Fruit fly (Drosophila melanogaster): ENCODE results near the gene alpha-Est3.

Gene alpha-Est3

dm6 chr3R:7524160-7524559 lies 17.3 kb downstream of the alpha-Est3 start:
- TF ChIP-seq dl (GFP tag; optimal IDR thresholded peaks at IDR 0.05; ENCODE audit: insufficient read depth in 1 of 2, partially characterized antibody in 2 of 2) (no peak), Dif (GFP tag; optimal IDR thresholded peaks at IDR 0.05; ENCODE audit: partially characterized antibody) (no peak), GATAd (GFP tag; optimal IDR thresholded peaks at IDR 0.05) (no peak), foxo (GFP tag; optimal IDR thresholded peaks at IDR 0.05) (no peak), Hnf4 (GFP tag; optimal IDR thresholded peaks at IDR 0.05) (no peak), HLH106 (tag; optimal IDR thresholded peaks at IDR 0.05) (no peak), lola (GFP tag; optimal IDR thresholded peaks at IDR 0.05) (no peak), Rel (GFP tag; optimal IDR thresholded peaks at IDR 0.05) (no peak), Rel (tag; optimal IDR thresholded peaks at IDR 0.05) (no peak), ey (GFP tag; optimal IDR thresholded peaks at IDR 0.05) (no peak), fru (GFP tag; optimal IDR thresholded peaks at IDR 0.05) (no peak), dsf (GFP tag; optimal IDR thresholded peaks at IDR 0.05; ENCODE audit: borderline replicate concordance) (no peak), br (GFP tag; optimal IDR thresholded peaks at IDR 0.05) (no peak), brk (GFP tag; optimal IDR thresholded peaks at IDR 0.05) (no peak), tai (GFP tag; optimal IDR thresholded peaks at IDR 0.05) (no peak), usp (GFP tag; optimal IDR thresholded peaks at IDR 0.05) (no peak), Dfd (GFP tag; optimal IDR thresholded peaks at IDR 0.05) (no peak), Hr78 (GFP tag; optimal IDR thresholded peaks at IDR 0.05) (no peak), Myc (optimal IDR thresholded peaks at IDR 0.05) (no peak), N (GFP tag; optimal IDR thresholded peaks at IDR 0.05) (no peak)

dm6 chr3R:7523594-7523993 lies 17.8 kb downstream of the alpha-Est3 start, which contains the start of gene alpha-Est7:
TSS of gene alpha-Est7 (minus strand) at chr3R:7523753.
- no peak for TF ChIP-seq CG32264 (GFP tag; optimal IDR thresholded peaks at IDR 0.05)
- TF ChIP-seq Rel (GFP tag; optimal IDR thresholded peaks at IDR 0.05) = peak; percentile 30
- TF ChIP-seq Rel (tag; optimal IDR thresholded peaks at IDR 0.05) = peak; percentile 38
- no peak for TF ChIP-seq GATAd (GFP tag; optimal IDR thresholded peaks at IDR 0.05)
- TF ChIP-seq CrebA (GFP tag; optimal IDR thresholded peaks at IDR 0.05; ENCODE audit: borderline replicate concordance) = peak; percentile 84
- peak; percentile 31 for TF ChIP-seq Sp1 (GFP tag; optimal IDR thresholded peaks at IDR 0.05)
- TF ChIP-seq Hr83 (GFP tag; optimal IDR thresholded peaks at IDR 0.05; ENCODE audit: poor library complexity, severe bottlenecking) = no peak
- no peak for TF ChIP-seq brk (GFP tag; optimal IDR thresholded peaks at IDR 0.05)
- peak; percentile 45 for TF ChIP-seq psq (GFP tag; optimal IDR thresholded peaks at IDR 0.05)

DNA sequence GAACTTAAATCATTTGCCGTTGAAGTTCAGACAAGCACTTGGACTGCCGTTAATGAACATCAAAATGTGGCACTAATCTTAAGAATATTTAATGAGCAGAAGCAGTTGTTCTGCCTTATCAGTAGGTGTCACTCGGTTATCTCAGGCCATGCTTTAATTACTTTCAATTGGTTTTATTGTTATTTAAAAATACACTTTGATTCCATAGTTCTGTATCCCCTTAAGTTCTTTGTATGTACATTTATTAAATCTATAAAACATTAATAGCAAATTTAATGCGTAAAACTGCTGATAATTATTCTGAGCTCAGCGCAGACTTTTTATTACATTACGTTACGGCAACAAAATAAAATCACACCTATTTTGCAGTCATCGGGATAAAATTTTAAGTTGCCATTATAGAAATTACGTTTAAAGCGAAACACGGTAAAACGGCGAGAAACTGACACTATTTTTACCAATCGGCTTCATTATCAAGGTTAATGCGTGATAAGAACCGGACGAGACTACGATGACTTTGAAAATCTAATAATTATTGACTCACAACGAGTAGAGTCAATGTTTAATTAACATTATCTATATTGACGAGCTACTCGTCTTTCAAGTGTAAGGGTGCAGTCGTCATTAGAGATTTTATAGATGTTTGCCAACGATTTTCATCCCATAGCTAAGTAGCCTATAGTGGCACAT lies 19.0 kb downstream of the alpha-Est3 start:
- TF ChIP-seq jim (GFP tag; optimal IDR thresholded peaks at IDR 0.05) = no peak
- TF ChIP-seq CrebA (GFP tag; optimal IDR thresholded peaks at IDR 0.05; ENCODE audit: borderline replicate concordance) = no peak
- TF ChIP-seq CG32264 (GFP tag; optimal IDR thresholded peaks at IDR 0.05) = no peak
- no peak for TF ChIP-seq Hr78 (GFP tag; optimal IDR thresholded peaks at IDR 0.05)
- TF ChIP-seq sage (GFP tag; optimal IDR thresholded peaks at IDR 0.05) = no peak
- TF ChIP-seq dl (GFP tag; optimal IDR thresholded peaks at IDR 0.05; ENCODE audit: insufficient read depth in 1 of 2, partially characterized antibody in 2 of 2) = no peak
- TF ChIP-seq tai (GFP tag; optimal IDR thresholded peaks at IDR 0.05) = no peak
- no peak for TF ChIP-seq HLH106 (tag; optimal IDR thresholded peaks at IDR 0.05)
- no peak for TF ChIP-seq N (GFP tag; optimal IDR thresholded peaks at IDR 0.05)
- no peak for TF ChIP-seq Mio (GFP tag; optimal IDR thresholded peaks at IDR 0.05)
- no peak for TF ChIP-seq Vsx2 (GFP tag; optimal IDR thresholded peaks at IDR 0.05; ENCODE audit: partially characterized antibody)

dm6 chr3R:7519356-7519755 lies 22.1 kb downstream of the alpha-Est3 start, which contains the start of gene Ubc84D:
TSS of gene Ubc84D (minus strand) at chr3R:7519456.
- TF ChIP-seq jim (GFP tag; optimal IDR thresholded peaks at IDR 0.05) (no peak), CG32264 (GFP tag; optimal IDR thresholded peaks at IDR 0.05) (no peak), brk (GFP tag; optimal IDR thresholded peaks at IDR 0.05) (no peak), CrebA (GFP tag; optimal IDR thresholded peaks at IDR 0.05; ENCODE audit: borderline replicate concordance) (no peak), tai (GFP tag; optimal IDR thresholded peaks at IDR 0.05) (no peak), dsf (GFP tag; optimal IDR thresholded peaks at IDR 0.05; ENCODE audit: borderline replicate concordance) (no peak), lola (GFP tag; optimal IDR thresholded peaks at IDR 0.05) (no peak), dmrt93B (GFP tag; optimal IDR thresholded peaks at IDR 0.05) (no peak), Abd-B (GFP tag; optimal IDR thresholded peaks at IDR 0.05) (no peak), Hr83 (GFP tag; optimal IDR thresholded peaks at IDR 0.05; ENCODE audit: poor library complexity, severe bottlenecking) (no peak), woc (GFP tag; optimal IDR thresholded peaks at IDR 0.05) (no peak), Myc (optimal IDR thresholded peaks at IDR 0.05) (no peak), sv (GFP tag; optimal IDR thresholded peaks at IDR 0.05) (no peak), psq (GFP tag; optimal IDR thresholded peaks at IDR 0.05) (no peak), Mio (GFP tag; optimal IDR thresholded peaks at IDR 0.05) (no peak)
